Worm (Caenorhabditis elegans) whole organism, L4 larva: ENCODE measurements around the gene R05A10.7.

Experiments
- F49E8.2 ChIP-seq: sonication (generic microtip); optimal IDR thresholded peaks from 2 replicates; lab custom pipeline; 2016; ENCODE audit warnings: missing compliant biosample characterization, mild to moderate bottlenecking, missing genetic modification characterization, borderline replicate concordance
- ceh-20 ChIP-seq: fragments of 200-800 bp; sonication (Bioruptor generic); IDR thresholded peaks from 2 replicates; pipeline ENCODE4 v1.3.6; 2022; ENCODE audit warnings: missing genetic modification reagents, missing genetic modification characterization, missing compliant biosample characterization
- ceh-28 ChIP-seq: fragments of 150-350 bp; optimal IDR thresholded peaks from 2 replicates; lab custom pipeline; 2014; ENCODE audit warnings: missing biosample characterization, missing genetic modification reagents, missing genetic modification characterization
- ceh-82 ChIP-seq: sonication (generic microtip); optimal IDR thresholded peaks from 2 replicates; lab custom pipeline; 2017; ENCODE audit warnings: missing biosample characterization, missing genetic modification characterization
- dmd-6 ChIP-seq: fragments of 200-800 bp; sonication (Bioruptor generic); IDR thresholded peaks from 2 replicates; pipeline ENCODE4 v1.3.6; 2022; ENCODE audit warnings: missing genetic modification reagents, missing genetic modification characterization, missing compliant biosample characterization
- dpl-1 ChIP-seq: fragments of 150-350 bp; optimal IDR thresholded peaks from 2 replicates; lab custom pipeline; 2014; ENCODE audit warnings: missing biosample characterization, missing genetic modification reagents, missing genetic modification characterization
- jun-1 ChIP-seq: fragments of 150-350 bp; optimal IDR thresholded peaks from 2 replicates; lab custom pipeline; 2014; ENCODE audit warnings: missing biosample characterization, missing genetic modification reagents, missing genetic modification characterization
- lin-1 ChIP-seq: fragments of 200-800 bp; sonication (Bioruptor generic); IDR thresholded peaks from 2 replicates; pipeline ENCODE4 v1.3.6; 2022; ENCODE audit warnings: missing genetic modification reagents, missing genetic modification characterization, missing compliant biosample characterization
- nhr-111 ChIP-seq: fragments of 200-800 bp; sonication (Bioruptor generic); optimal IDR thresholded peaks from 2 replicates; lab custom pipeline; 2018; ENCODE audit warnings: mild to moderate bottlenecking, missing genetic modification characterization, missing compliant biosample characterization
- nhr-48 ChIP-seq: sonication (generic microtip); optimal IDR thresholded peaks from 2 replicates; lab custom pipeline; 2016; ENCODE audit warnings: mild to moderate bottlenecking, missing genetic modification characterization, missing compliant biosample characterization
- snpc-4 ChIP-seq: fragments of 150-350 bp; optimal IDR thresholded peaks from 2 replicates; lab custom pipeline; 2014; ENCODE audit warnings: missing biosample characterization, missing genetic modification characterization
- unc-39 ChIP-seq: sonication (generic microtip); optimal IDR thresholded peaks from 2 replicates; lab custom pipeline; 2017; ENCODE audit warnings: missing biosample characterization, missing genetic modification characterization
- zag-1 ChIP-seq: fragments of 150-350 bp; optimal IDR thresholded peaks from 2 replicates; lab custom pipeline; 2014; ENCODE audit warnings: missing biosample characterization, missing genetic modification characterization

DNA sequence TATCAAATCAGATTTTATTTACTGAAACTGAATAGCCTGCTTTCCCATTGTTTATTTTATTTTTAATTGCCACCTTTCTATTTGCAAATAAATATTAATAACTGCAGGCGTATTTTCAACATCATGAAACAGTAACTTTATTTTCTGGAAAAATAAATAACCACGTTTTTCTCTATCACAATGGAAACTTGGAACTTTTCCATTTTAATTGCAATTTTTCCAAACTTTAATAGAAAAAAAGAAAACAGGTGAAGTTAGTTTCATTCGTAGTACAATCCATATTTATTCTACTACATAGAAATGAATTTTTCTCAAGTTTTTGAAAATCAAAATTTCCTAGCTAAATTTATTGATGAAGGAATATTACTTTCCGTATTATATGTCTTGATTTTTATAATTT lies 33.6 kb downstream of the R05A10.7 start, which contains the start of gene srz-42:
- TF ChIP-seq ceh-82 (tag; lab: Kevin White, UChicago) (no peak), ceh-28 (tag; lab: Kevin White, UChicago) (no peak), zag-1 (no peak), dmd-6 (GFP tag; lab: Robert Waterston, UW) (no peak), ceh-20 (GFP tag; lab: Robert Waterston, UW) (no peak), dpl-1 (GFP tag; lab: Kevin White, UChicago) (no peak), nhr-111 (GFP tag; lab: Kevin White, UChicago) (no peak), nhr-48 (tag; lab: Kevin White, UChicago) (no peak), F49E8.2 (tag; lab: Kevin White, UChicago) (no peak), unc-39 (tag; lab: Kevin White, UChicago) (no peak), lin-1 (GFP tag; lab: Robert Waterston, UW) (no peak), jun-1 (tag; lab: Kevin White, UChicago) (no peak), snpc-4 (tag; lab: Kevin White, UChicago) (no peak)
